Worm (Caenorhabditis elegans): Measurements from ENCODE around the gene mrpl-36.
A peak's percentile ranks its signal among the peaks of the same experiment; 100 is the strongest.

DNA sequence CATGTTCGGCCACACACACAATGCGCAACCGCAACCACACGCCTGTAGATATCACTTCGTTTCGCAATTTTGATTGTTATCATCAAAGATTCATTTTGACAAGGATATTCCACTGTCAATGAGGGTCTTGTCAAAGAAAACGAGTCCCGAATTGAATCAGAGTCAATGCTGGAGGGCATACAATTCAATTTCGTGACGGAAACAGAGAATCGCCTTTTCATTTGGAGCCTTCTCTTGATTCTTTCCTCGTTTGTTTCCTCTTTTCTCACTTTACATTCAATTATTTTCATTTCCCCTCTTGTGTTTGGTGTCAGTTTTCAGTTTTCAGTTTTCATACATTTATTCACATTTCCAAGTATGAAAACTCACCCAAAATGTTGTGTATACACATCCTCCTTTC, 19.4 kb upstream of the mrpl-36 start:
- TF ChIP-seq lin-13 (GFP tag; optimal IDR thresholded peaks at IDR 0.05) = no peak
- TF ChIP-seq unc-86 (tag; optimal IDR thresholded peaks at IDR 0.05) = no peak
- TF ChIP-seq elt-3 (tag; optimal IDR thresholded peaks at IDR 0.05) = no peak
- TF ChIP-seq snpc-4 (tag; optimal IDR thresholded peaks at IDR 0.05) = no peak
- TF ChIP-seq fkh-8 (tag; optimal IDR thresholded peaks at IDR 0.05) = no peak
- no peak for TF ChIP-seq C34B4.2 (tag; optimal IDR thresholded peaks at IDR 0.05)
- peak; percentile 48 for TF ChIP-seq nhr-85 (tag)
- TF ChIP-seq lin-39 (tag; optimal IDR thresholded peaks at IDR 0.05) = no peak
